Worm (Caenorhabditis elegans) whole organism, L2 larva: Measurements from ENCODE around the gene myo-5.

Experiments used
- C34F6.9 ChIP-seq: fragments of 150-350 bp; optimal IDR thresholded peaks from 2 replicates; lab custom pipeline; 2014; ENCODE audit warnings: missing biosample characterization, missing genetic modification characterization
- F13H6.1 ChIP-seq: sonication (generic microtip); optimal IDR thresholded peaks from 2 replicates; lab custom pipeline; 2016; ENCODE audit warnings: missing genetic modification characterization, missing compliant biosample characterization
- R02D3.7 ChIP-seq: fragments of 150-350 bp; optimal IDR thresholded peaks from 2 replicates; lab custom pipeline; 2014; ENCODE audit warnings: missing biosample characterization, missing genetic modification characterization
- Y55F3AM.14 ChIP-seq: fragments of 200-800 bp; sonication (Bioruptor generic); optimal IDR thresholded peaks from 2 replicates; lab custom pipeline; 2018; ENCODE audit warnings: mild to moderate bottlenecking, missing genetic modification characterization, missing compliant biosample characterization
- ZK546.5 ChIP-seq: sonication (generic microtip); optimal IDR thresholded peaks from 2 replicates; lab custom pipeline; 2017; ENCODE audit warnings: missing biosample characterization, missing genetic modification characterization
- blmp-1 ChIP-seq: sonication (generic microtip); optimal IDR thresholded peaks from 2 replicates; lab custom pipeline; 2017; ENCODE audit warnings: missing genetic modification characterization, mild to moderate bottlenecking, missing compliant biosample characterization, antibody characterized with exemption, moderate library complexity; ENCODE audit not compliant: insufficient read depth
- ceh-16 ChIP-seq: fragments of 150-350 bp; optimal IDR thresholded peaks from 2 replicates; lab custom pipeline; 2014; ENCODE audit warnings: missing biosample characterization, missing genetic modification characterization
- crh-2 ChIP-seq: sonication (generic microtip); optimal IDR thresholded peaks from 2 replicates; lab custom pipeline; 2017; ENCODE audit warnings: missing biosample characterization, missing genetic modification characterization
- egl-27 ChIP-seq: sonication (generic microtip); optimal IDR thresholded peaks from 3 replicates; lab custom pipeline; 2017; ENCODE audit warnings: missing biosample characterization, missing genetic modification reagents, missing genetic modification characterization
- elt-1 ChIP-seq: fragments of 150-350 bp; optimal IDR thresholded peaks from 2 replicates; lab custom pipeline; 2014; ENCODE audit warnings: missing biosample characterization, missing genetic modification characterization
- elt-3 ChIP-seq: sonication (generic microtip); optimal IDR thresholded peaks from 2 replicates; lab custom pipeline; 2017; ENCODE audit warnings: missing biosample characterization, missing genetic modification characterization
- lin-11 ChIP-seq: fragments of 150-350 bp; sonication (generic microtip); optimal IDR thresholded peaks from 2 replicates; lab custom pipeline; 2014; ENCODE audit warnings: missing biosample characterization, missing genetic modification characterization, inconsistent platforms, mixed read lengths
- lin-13 ChIP-seq: fragments of 150-350 bp; optimal IDR thresholded peaks from 2 replicates; lab custom pipeline; 2014; ENCODE audit warnings: missing biosample characterization, missing genetic modification reagents, missing genetic modification characterization
- lin-39 ChIP-seq: fragments of 150-350 bp; optimal IDR thresholded peaks from 2 replicates; lab custom pipeline; 2014; ENCODE audit warnings: missing biosample characterization, missing genetic modification reagents, missing genetic modification characterization
- mab-5 ChIP-seq: fragments of 150-350 bp; optimal IDR thresholded peaks from 2 replicates; lab custom pipeline; 2014; ENCODE audit warnings: missing biosample characterization, missing genetic modification characterization
- mdl-1 ChIP-seq, 2 experiments: fragments of 150-350 bp in 1 of 2; sonication (generic microtip) in 1 of 2; optimal IDR thresholded peaks; 2 replicates each; lab custom pipeline; 2017; ENCODE audit warnings: missing biosample characterization in 2 of 2, missing genetic modification characterization in 2 of 2
- nhr-10 ChIP-seq: sonication (generic microtip); optimal IDR thresholded peaks from 2 replicates; lab custom pipeline; 2017; ENCODE audit warnings: missing biosample characterization, missing genetic modification characterization
- nhr-11 ChIP-seq: fragments of 150-350 bp; optimal IDR thresholded peaks from 2 replicates; lab custom pipeline; 2014; ENCODE audit warnings: missing biosample characterization, missing genetic modification characterization
- nhr-12 ChIP-seq: fragments of 150-350 bp; optimal IDR thresholded peaks from 2 replicates; lab custom pipeline; 2014; ENCODE audit warnings: missing biosample characterization, missing genetic modification characterization
- nhr-129 ChIP-seq: fragments of 150-350 bp; optimal IDR thresholded peaks from 2 replicates; lab custom pipeline; 2014; ENCODE audit warnings: missing biosample characterization, missing genetic modification characterization
- nhr-21 ChIP-seq: fragments of 150-350 bp; optimal IDR thresholded peaks from 2 replicates; lab custom pipeline; 2014; ENCODE audit warnings: missing biosample characterization, missing genetic modification characterization
- nhr-237 ChIP-seq: fragments of 150-350 bp; optimal IDR thresholded peaks from 2 replicates; lab custom pipeline; 2014; ENCODE audit warnings: missing biosample characterization, missing genetic modification characterization
- nhr-25 ChIP-seq: fragments of 150-350 bp; sonication (generic microtip); optimal IDR thresholded peaks from 3 replicates; lab custom pipeline; 2014; ENCODE audit warnings: missing biosample characterization, missing genetic modification characterization
- nhr-77 ChIP-seq: fragments of 150-350 bp; optimal IDR thresholded peaks from 2 replicates; lab custom pipeline; 2014; ENCODE audit warnings: missing biosample characterization, missing genetic modification characterization
- peb-1 ChIP-seq: fragments of 150-350 bp; optimal IDR thresholded peaks from 2 replicates; lab custom pipeline; 2014; ENCODE audit warnings: missing biosample characterization, missing genetic modification characterization
- skn-1 ChIP-seq: sonication (generic microtip); optimal IDR thresholded peaks from 2 replicates; lab custom pipeline; 2017; ENCODE audit warnings: missing biosample characterization, missing genetic modification characterization
- sma-3 ChIP-seq: sonication (generic microtip); optimal IDR thresholded peaks from 2 replicates; lab custom pipeline; 2016; ENCODE audit warnings: missing genetic modification reagents, missing genetic modification characterization, missing compliant biosample characterization
- sma-9 ChIP-seq, 2 experiments: fragments of 150-350 bp in 1 of 2; sonication (generic microtip) in 1 of 2; optimal IDR thresholded peaks; 2 replicates each; lab custom pipeline; 2014 to 2016; ENCODE audit warnings: missing genetic modification characterization in 2 of 2, mild to moderate bottlenecking in 1 of 2, missing biosample characterization in 1 of 2, missing compliant biosample characterization in 1 of 2, missing genetic modification reagents in 1 of 2, moderate library complexity in 1 of 2
- snpc-4 ChIP-seq: fragments of 150-350 bp; optimal IDR thresholded peaks from 2 replicates; lab custom pipeline; 2014; ENCODE audit warnings: missing biosample characterization, missing genetic modification characterization
- unc-39 ChIP-seq: fragments of 150-350 bp; optimal IDR thresholded peaks from 2 replicates; lab custom pipeline; 2014; ENCODE audit warnings: missing biosample characterization, missing genetic modification characterization
- unc-55 ChIP-seq: fragments of 150-350 bp; sonication (generic microtip); optimal IDR thresholded peaks from 3 replicates; lab custom pipeline; 2014; ENCODE audit warnings: missing biosample characterization, missing genetic modification reagents, missing genetic modification characterization
- unc-62 ChIP-seq: fragments of 150-350 bp; optimal IDR thresholded peaks from 2 replicates; lab custom pipeline; 2014; ENCODE audit warnings: missing biosample characterization, missing genetic modification reagents, missing genetic modification characterization
- zag-1 ChIP-seq: fragments of 150-350 bp; optimal IDR thresholded peaks from 2 replicates; lab custom pipeline; 2014; ENCODE audit warnings: missing biosample characterization, missing genetic modification characterization
- ztf-1 ChIP-seq: fragments of 200-800 bp; sonication (Bioruptor generic); conservative IDR thresholded peaks from 2 replicates; pipeline ENCODE4 v1.3.6; 2022; ENCODE audit warnings: missing genetic modification characterization, missing compliant biosample characterization
- ztf-11 ChIP-seq: sonication (generic microtip); optimal IDR thresholded peaks from 2 replicates; lab custom pipeline; 2017; ENCODE audit warnings: missing biosample characterization, missing genetic modification characterization
- ztf-4 ChIP-seq: fragments of 150-350 bp; optimal IDR thresholded peaks from 2 replicates; lab custom pipeline; 2014; ENCODE audit warnings: missing biosample characterization, missing genetic modification characterization

Gene myo-5

DNA sequence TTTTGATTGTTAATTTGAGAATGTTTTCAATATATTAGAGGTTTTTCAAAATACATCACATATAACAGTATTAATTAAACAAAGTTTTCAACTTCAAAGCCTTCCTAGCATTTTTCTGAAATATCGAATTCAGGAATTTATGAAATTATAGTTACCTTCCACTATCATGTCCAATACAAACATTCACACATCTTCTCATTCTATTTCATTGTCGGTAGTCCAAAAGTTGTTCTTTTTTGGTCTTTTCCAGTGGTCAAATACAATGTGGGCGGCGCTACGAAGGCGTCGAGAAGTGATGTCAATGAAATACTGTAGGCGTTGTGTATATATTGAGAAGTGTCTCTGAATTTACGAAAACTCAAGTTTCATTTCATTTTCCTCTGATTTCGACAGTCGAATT, 33.1 kb upstream of the myo-5 start, which contains the start of gene catp-3:
Gene catp-3 (plus strand): TSS at position 301 of the 400 bp plus-strand sequence.
- no peak for TF ChIP-seq unc-55 (GFP tag; lab: Kevin White, UChicago)
- no peak for TF ChIP-seq nhr-11 (tag; lab: Kevin White, UChicago)
- TF ChIP-seq nhr-21 (tag; lab: Kevin White, UChicago): no peak
- no peak for TF ChIP-seq nhr-77 (tag; lab: Kevin White, UChicago)
- no peak for TF ChIP-seq sma-9 (GFP tag; optimal IDR thresholded peaks at IDR 0.05; lab: Kevin White, UChicago)
- TF ChIP-seq sma-9 (tag; optimal IDR thresholded peaks at IDR 0.05; lab: Kevin White, UChicago): no peak
- no peak for TF ChIP-seq F13H6.1 (tag; lab: Kevin White, UChicago)
- no peak for TF ChIP-seq ztf-4 (tag; lab: Kevin White, UChicago)
- no peak for TF ChIP-seq zag-1 (tag; lab: Kevin White, UChicago)
- TF ChIP-seq blmp-1 (tag; lab: Kevin White, UChicago): no peak
- TF ChIP-seq unc-39: no peak
- no peak for TF ChIP-seq lin-11 (tag; lab: Kevin White, UChicago)
- TF ChIP-seq nhr-10 (tag; lab: Kevin White, UChicago): no peak
- TF ChIP-seq lin-39: no peak
- TF ChIP-seq unc-62: no peak
- no peak for TF ChIP-seq mdl-1 (tag; optimal IDR thresholded peaks at IDR 0.05; lab: Kevin White, UChicago)
- no peak for TF ChIP-seq peb-1 (tag; lab: Kevin White, UChicago)
- TF ChIP-seq skn-1 (tag; lab: Kevin White, UChicago): no peak

DNA sequence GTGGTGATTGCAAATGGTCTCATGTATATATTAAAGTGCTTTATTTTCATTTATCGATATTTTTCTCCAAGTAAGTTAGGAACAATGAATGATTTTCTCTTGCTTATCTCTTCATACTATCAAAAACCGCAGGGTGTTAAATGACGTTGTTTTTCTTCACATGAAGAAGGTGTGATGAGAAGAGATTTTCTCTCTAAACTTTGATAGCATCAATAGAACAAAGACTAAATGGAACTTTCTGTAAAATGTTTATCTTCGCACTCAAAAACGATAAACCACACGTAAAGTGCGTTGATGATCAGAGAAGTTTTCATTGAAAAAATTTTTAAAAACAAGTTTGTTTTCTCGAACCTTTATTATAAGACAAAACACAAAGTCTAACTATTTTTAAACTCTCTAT, 29.0 kb upstream of the myo-5 start:
- TF ChIP-seq egl-27 (tag; lab: Kevin White, UChicago) (peak; percentile 17), nhr-25 (tag; lab: Kevin White, UChicago) (peak; percentile 71), sma-9 (GFP tag; optimal IDR thresholded peaks at IDR 0.05; lab: Kevin White, UChicago) (peak; percentile 77), sma-9 (tag; optimal IDR thresholded peaks at IDR 0.05; lab: Kevin White, UChicago) (no peak), blmp-1 (tag; lab: Kevin White, UChicago) (peak; percentile 51), crh-2 (tag; lab: Kevin White, UChicago) (no peak), sma-3 (GFP tag; lab: Kevin White, UChicago) (peak; percentile 5)

ce11 chrV:8081579-8081978, 27.2 kb upstream of the myo-5 start, which contains the start of gene str-131:
Gene str-131 (minus strand): TSS chrV:8081679.
- TF ChIP-seq R02D3.7: no peak
- no peak for TF ChIP-seq unc-62
- TF ChIP-seq nhr-10 (tag; lab: Kevin White, UChicago): no peak
- TF ChIP-seq peb-1 (tag; lab: Kevin White, UChicago): no peak
- no peak for TF ChIP-seq nhr-237 (tag; lab: Kevin White, UChicago)
- TF ChIP-seq mab-5 (tag; lab: Kevin White, UChicago): no peak
- no peak for TF ChIP-seq nhr-25 (tag; lab: Kevin White, UChicago)
- no peak for TF ChIP-seq mdl-1 (tag; optimal IDR thresholded peaks at IDR 0.05; lab: Kevin White, UChicago)
- TF ChIP-seq lin-13 (GFP tag; lab: Kevin White, UChicago): no peak
- TF ChIP-seq nhr-129 (tag; lab: Kevin White, UChicago): no peak
- no peak for TF ChIP-seq F13H6.1 (tag; lab: Kevin White, UChicago)
- TF ChIP-seq nhr-77 (tag; lab: Kevin White, UChicago): no peak
- no peak for TF ChIP-seq crh-2 (tag; lab: Kevin White, UChicago)
- no peak for TF ChIP-seq unc-55 (GFP tag; lab: Kevin White, UChicago)
- TF ChIP-seq egl-27 (tag; lab: Kevin White, UChicago): no peak
- no peak for TF ChIP-seq elt-1
- TF ChIP-seq, all 48 proteins: peak for 0

DNA sequence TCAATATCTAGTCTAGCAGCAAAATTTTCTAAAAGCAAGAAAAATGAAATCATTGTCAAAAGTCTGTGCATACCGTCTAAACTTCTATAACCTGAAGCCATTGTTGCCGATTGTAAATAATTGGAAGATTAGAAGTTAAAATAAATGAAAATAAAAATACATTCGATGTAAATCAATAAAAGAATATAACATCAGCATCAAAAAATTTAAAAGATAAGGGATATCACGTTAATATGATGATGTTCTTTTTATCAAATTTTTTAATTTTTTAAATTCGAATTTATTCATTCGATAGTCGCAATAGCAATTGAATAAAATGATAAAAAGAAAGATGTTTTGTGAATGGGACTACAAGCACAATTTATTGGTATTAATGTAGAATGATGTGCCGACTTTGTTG, 23.6 kb upstream of the myo-5 start, which contains the start of gene C09H5.7:
Gene C09H5.7 (minus strand): TSS at position 101 of the 400 bp plus-strand sequence.
- no peak for TF ChIP-seq unc-62
- no peak for TF ChIP-seq egl-27 (tag; lab: Kevin White, UChicago)

DNA sequence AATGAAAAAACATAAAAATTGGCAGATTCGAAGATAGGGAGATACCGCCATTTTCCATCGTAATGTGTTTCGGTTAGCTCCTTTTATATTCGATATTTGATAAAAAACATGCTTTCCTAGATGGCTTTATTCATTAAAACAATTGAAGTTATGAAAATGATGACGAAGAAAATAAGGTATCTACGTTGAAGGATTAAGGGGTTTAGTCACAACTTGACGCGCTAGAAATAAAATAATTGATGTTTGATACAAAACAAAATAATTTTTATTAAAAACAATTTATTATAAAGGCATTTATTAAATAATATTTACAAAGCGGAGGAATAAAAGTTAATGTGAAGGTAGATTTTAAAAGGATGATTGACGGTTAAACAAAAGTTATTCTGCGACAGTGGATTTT, 18.2 kb upstream of the myo-5 start, which contains the start of gene str-130:
Gene str-130 (minus strand): TSS at position 101 of the 400 bp plus-strand sequence.
- TF ChIP-seq snpc-4 (tag; lab: Kevin White, UChicago) (no peak), sma-3 (GFP tag; lab: Kevin White, UChicago) (no peak), nhr-237 (tag; lab: Kevin White, UChicago) (no peak), mab-5 (tag; lab: Kevin White, UChicago) (no peak), lin-13 (GFP tag; lab: Kevin White, UChicago) (no peak), nhr-12 (tag; lab: Kevin White, UChicago) (no peak), unc-55 (GFP tag; lab: Kevin White, UChicago) (no peak), C34F6.9 (tag; lab: Kevin White, UChicago) (no peak), ZK546.5 (tag; lab: Kevin White, UChicago) (no peak), ceh-16 (tag; lab: Kevin White, UChicago) (no peak), ztf-1 (GFP tag; lab: Robert Waterston, UW) (no peak), zag-1 (tag; lab: Kevin White, UChicago) (no peak), elt-3 (no peak), Y55F3AM.14 (GFP tag; lab: Kevin White, UChicago) (no peak), ztf-11 (tag; lab: Kevin White, UChicago) (no peak), nhr-25 (tag; lab: Kevin White, UChicago) (no peak), elt-1 (no peak)
